Worm (Caenorhabditis elegans): ENCODE measurements around the gene F01D5.8.

F01D5.8 gene

ce11 chrII:14002200-14002599 lies 8.3 kb upstream of the F01D5.8 start, which contains the start of gene F01D5.5:
F01D5.5 (minus strand) TSS chrII:14002300.
- no peak for TF ChIP-seq nhr-43 (tag; optimal IDR thresholded peaks at IDR 0.05; ENCODE audit: poor library complexity, severe bottlenecking)
- no peak for TF ChIP-seq ceh-9 (tag; optimal IDR thresholded peaks at IDR 0.05)
- no peak for TF ChIP-seq fkh-2 (tag; optimal IDR thresholded peaks at IDR 0.05)
- TF ChIP-seq ceh-28 (tag; optimal IDR thresholded peaks at IDR 0.05): no peak
- TF ChIP-seq nhr-237 (tag; optimal IDR thresholded peaks at IDR 0.05): no peak
- no peak for TF ChIP-seq elt-1 (tag; optimal IDR thresholded peaks at IDR 0.05)
- no peak for TF ChIP-seq ztf-11 (tag; optimal IDR thresholded peaks at IDR 0.05)
- TF ChIP-seq elt-2 (tag; optimal IDR thresholded peaks at IDR 0.05): peak; percentile 34

- TF ChIP-seq eor-1 (tag; optimal IDR thresholded peaks at IDR 0.05) (no peak), pqm-1 (tag; optimal IDR thresholded peaks at IDR 0.05) (no peak), elt-2 (tag; optimal IDR thresholded peaks at IDR 0.05) (peak; percentile 26), nhr-237 (tag; optimal IDR thresholded peaks at IDR 0.05) (no peak), fkh-2 (tag; optimal IDR thresholded peaks at IDR 0.05) (no peak), snpc-4 (tag; optimal IDR thresholded peaks at IDR 0.05) (peak; percentile 35), lsy-12 (tag; optimal IDR thresholded peaks at IDR 0.05) (no peak), mml-1 (tag; optimal IDR thresholded peaks at IDR 0.05) (no peak), nhr-25 (tag; optimal IDR thresholded peaks at IDR 0.05) (no peak), nfya-1 (tag; optimal IDR thresholded peaks at IDR 0.05; ENCODE audit: insufficient read depth) (no peak), nhr-12 (tag; optimal IDR thresholded peaks at IDR 0.05) (no peak), aly-2 (tag; optimal IDR thresholded peaks at IDR 0.05) (no peak), nhr-28 (tag; optimal IDR thresholded peaks at IDR 0.05) (no peak)
Observed at ce11 chrII:14003821-14004430, 6.6 kb upstream of the F01D5.8 start.

ce11 chrII:14004770-14005169 lies 5.7 kb upstream of the F01D5.8 start:
- TF ChIP-seq fos-1 (tag; optimal IDR thresholded peaks at IDR 0.05): no peak
- peak; percentile 56 for TF ChIP-seq nhr-43 (tag; optimal IDR thresholded peaks at IDR 0.05; ENCODE audit: poor library complexity, severe bottlenecking)

- TF ChIP-seq nhr-76 (tag; optimal IDR thresholded peaks at IDR 0.05) (no peak), mdl-1 (tag; optimal IDR thresholded peaks at IDR 0.05) (no peak), zag-1 (tag; optimal IDR thresholded peaks at IDR 0.05) (no peak), ZK546.5 (tag; optimal IDR thresholded peaks at IDR 0.05) (no peak), ceh-16 (tag; optimal IDR thresholded peaks at IDR 0.05) (no peak), nhr-25 (tag; optimal IDR thresholded peaks at IDR 0.05) (no peak), nfya-1 (tag; optimal IDR thresholded peaks at IDR 0.05; ENCODE audit: insufficient read depth) (no peak), ceh-9 (tag; optimal IDR thresholded peaks at IDR 0.05) (no peak), nhr-67 (tag; optimal IDR thresholded peaks at IDR 0.05) (no peak), ztf-11 (tag; optimal IDR thresholded peaks at IDR 0.05) (no peak), ama-1 (optimal IDR thresholded peaks at IDR 0.05) (no peak), jun-1 (tag; optimal IDR thresholded peaks at IDR 0.05) (no peak), ceh-28 (tag; optimal IDR thresholded peaks at IDR 0.05) (no peak), elt-2 (tag; optimal IDR thresholded peaks at IDR 0.05) (no peak), nhr-12 (tag; optimal IDR thresholded peaks at IDR 0.05) (no peak)
Observed at ce11 chrII:14005183-14005582, 5.3 kb upstream of the F01D5.8 start.

- TF ChIP-seq ztf-4 (tag; optimal IDR thresholded peaks at IDR 0.05) (no peak), egl-27 (tag; optimal IDR thresholded peaks at IDR 0.05) (no peak), unc-39 (tag; optimal IDR thresholded peaks at IDR 0.05) (no peak), nhr-67 (tag; optimal IDR thresholded peaks at IDR 0.05) (no peak), zag-1 (tag; optimal IDR thresholded peaks at IDR 0.05) (no peak), nfya-1 (tag; optimal IDR thresholded peaks at IDR 0.05; ENCODE audit: insufficient read depth) (no peak), ZK546.5 (tag; optimal IDR thresholded peaks at IDR 0.05) (no peak), hmg-11 (tag; optimal IDR thresholded peaks at IDR 0.05) (no peak), elt-2 (tag; optimal IDR thresholded peaks at IDR 0.05) (no peak), skn-1 (tag; optimal IDR thresholded peaks at IDR 0.05) (no peak), mml-1 (tag; optimal IDR thresholded peaks at IDR 0.05) (no peak), fkh-2 (tag; optimal IDR thresholded peaks at IDR 0.05) (no peak), nhr-28 (tag; optimal IDR thresholded peaks at IDR 0.05) (no peak), fkh-10 (GFP tag; optimal IDR thresholded peaks at IDR 0.05) (no peak)
Observed at ce11 chrII:14006210-14006609, 4.3 kb upstream of the F01D5.8 start, which contains the start of gene F01D5.6. F01D5.6 (plus strand) TSS chrII:14006510.
